Fruit fly (Drosophila melanogaster) whole organism, embryonic: ENCODE results near the gene Scox.

ENCODE experiments used
- Adf1 ChIP-seq: fragments of 200-800 bp; sonication (Bioruptor generic); IDR thresholded peaks from 2 replicates; pipeline ENCODE4 v1.3.6; 2022; ENCODE audit warnings: missing biosample characterization, missing genetic modification characterization
- Asciz ChIP-seq: fragments of 200-800 bp; sonication (Bioruptor generic); optimal IDR thresholded peaks from 2 replicates; lab custom pipeline; 2017; ENCODE audit warnings: missing biosample characterization, mild to moderate bottlenecking, missing genetic modification characterization, missing genetic modification reagents
- Atf-2 ChIP-seq: fragments of 200-800 bp; sonication (Bioruptor generic); optimal IDR thresholded peaks from 2 replicates; lab custom pipeline; 2016; ENCODE audit warnings: missing biosample characterization, missing genetic modification characterization
- CG1024 ChIP-seq: fragments of 200-800 bp; sonication (Bioruptor generic); IDR thresholded peaks from 2 replicates; pipeline ENCODE4 v1.3.6; 2022; ENCODE audit warnings: missing biosample characterization, missing genetic modification characterization
- CG11247 ChIP-seq: fragments of 200-800 bp; sonication (Bioruptor generic); IDR thresholded peaks from 2 replicates; pipeline ENCODE4 v1.3.6; 2022; ENCODE audit warnings: missing biosample characterization, missing genetic modification characterization
- CG11504 ChIP-seq: fragments of 200-800 bp; sonication (Bioruptor generic); optimal IDR thresholded peaks from 3 replicates; lab custom pipeline; 2019; ENCODE audit warnings: missing biosample characterization, mild to moderate bottlenecking, missing genetic modification characterization, moderate library complexity
- CG12155 ChIP-seq: fragments of 200-800 bp; sonication (Bioruptor generic); optimal IDR thresholded peaks from 3 replicates; lab custom pipeline; 2016; ENCODE audit warnings: missing biosample characterization, missing genetic modification characterization
- CG12236 ChIP-seq: fragments of 200-800 bp; sonication (Bioruptor generic); optimal IDR thresholded peaks from 2 replicates; lab custom pipeline; 2016; ENCODE audit warnings: missing biosample characterization, missing genetic modification characterization
- CG12299 ChIP-seq: fragments of 200-800 bp; sonication (Bioruptor generic); optimal IDR thresholded peaks from 2 replicates; lab custom pipeline; 2018; ENCODE audit warnings: missing biosample characterization, mild to moderate bottlenecking, missing genetic modification characterization
- CG12391 ChIP-seq: fragments of 200-800 bp; sonication (Bioruptor generic); optimal IDR thresholded peaks from 3 replicates; lab custom pipeline; 2018; ENCODE audit warnings: missing biosample characterization, mild to moderate bottlenecking, missing genetic modification characterization, moderate library complexity
- CG13624 ChIP-seq: fragments of 200-800 bp; sonication (Bioruptor generic); optimal IDR thresholded peaks from 2 replicates; lab custom pipeline; 2016; ENCODE audit warnings: missing biosample characterization, missing genetic modification characterization
- CG15269 ChIP-seq: fragments of 200-800 bp; sonication (Bioruptor generic); optimal IDR thresholded peaks from 2 replicates; lab custom pipeline; 2018; ENCODE audit warnings: missing biosample characterization, mild to moderate bottlenecking, missing genetic modification characterization, moderate library complexity
- CG16779 ChIP-seq: fragments of 200-800 bp; sonication (Bioruptor generic); IDR thresholded peaks from 2 replicates; pipeline ENCODE4 v1.3.6; 2022; ENCODE audit warnings: missing biosample characterization, missing genetic modification characterization
- CG17385 ChIP-seq: fragments of 200-800 bp; sonication (Bioruptor generic); optimal IDR thresholded peaks from 3 replicates; lab custom pipeline; 2018; ENCODE audit warnings: missing biosample characterization, mild to moderate bottlenecking, missing genetic modification characterization
- CG2129 ChIP-seq: fragments of 200-800 bp; sonication (Bioruptor generic); IDR thresholded peaks from 2 replicates; pipeline ENCODE4 v1.3.6; 2022; ENCODE audit warnings: missing biosample characterization, missing genetic modification characterization; ENCODE audit not compliant: partially characterized antibody
- CG31224 ChIP-seq: fragments of 200-800 bp; sonication (Bioruptor generic); IDR thresholded peaks from 2 replicates; pipeline ENCODE4 v1.3.6; 2022; ENCODE audit warnings: missing biosample characterization, missing genetic modification characterization
- CG32767 ChIP-seq: fragments of 200-800 bp; sonication (Bioruptor generic); IDR thresholded peaks from 2 replicates; pipeline ENCODE4 v1.3.6; 2022; ENCODE audit warnings: missing biosample characterization, missing genetic modification characterization
- CG3407 ChIP-seq: fragments of 200-800 bp; sonication (Bioruptor generic); optimal IDR thresholded peaks from 2 replicates; lab custom pipeline; 2018; ENCODE audit warnings: missing biosample characterization, mild to moderate bottlenecking, missing genetic modification characterization
- CG34422 ChIP-seq: fragments of 200-800 bp; sonication (Bioruptor generic); IDR thresholded peaks from 3 replicates; pipeline ENCODE4 v1.3.6; 2022; ENCODE audit warnings: missing biosample characterization, missing genetic modification characterization
- CG4328 ChIP-seq: fragments of 200-800 bp; sonication (Bioruptor generic); optimal IDR thresholded peaks from 3 replicates; lab custom pipeline; 2017; ENCODE audit warnings: missing biosample characterization, missing genetic modification reagents, missing genetic modification characterization
- CG4404 ChIP-seq: fragments of 200-800 bp; sonication (Bioruptor generic); IDR thresholded peaks from 2 replicates; pipeline ENCODE4 v1.3.6; 2022; ENCODE audit warnings: missing biosample characterization, missing genetic modification characterization
- CG6854 ChIP-seq: fragments of 200-800 bp; sonication (Bioruptor generic); optimal IDR thresholded peaks from 3 replicates; lab custom pipeline; 2017; ENCODE audit warnings: missing biosample characterization, mild to moderate bottlenecking, missing genetic modification characterization
- CG7839 ChIP-seq: fragments of 200-800 bp; sonication (Bioruptor generic); optimal IDR thresholded peaks from 3 replicates; lab custom pipeline; 2018; ENCODE audit warnings: missing biosample characterization, mild to moderate bottlenecking, missing genetic modification characterization, moderate library complexity
- CG7928 ChIP-seq: fragments of 200-800 bp; sonication (Bioruptor generic); optimal IDR thresholded peaks from 2 replicates; lab custom pipeline; 2017; ENCODE audit warnings: missing biosample characterization, mild to moderate bottlenecking, missing genetic modification characterization
- CG7963 ChIP-seq: fragments of 200-800 bp; sonication (Bioruptor generic); IDR thresholded peaks from 3 replicates; pipeline ENCODE4 v1.3.6; 2022; ENCODE audit warnings: missing biosample characterization, missing genetic modification characterization; ENCODE audit not compliant: partially characterized antibody
- CG7987 ChIP-seq: fragments of 200-800 bp; sonication (Bioruptor generic); optimal IDR thresholded peaks from 2 replicates; lab custom pipeline; 2018; ENCODE audit warnings: missing biosample characterization, mild to moderate bottlenecking, missing genetic modification characterization, moderate library complexity
- CG8924 ChIP-seq: fragments of 200-800 bp; optimal IDR thresholded peaks from 3 replicates; lab custom pipeline; 2019; ENCODE audit warnings: missing biosample characterization, mild to moderate bottlenecking, missing genetic modification characterization, moderate library complexity
- CG8944 ChIP-seq: fragments of 200-800 bp; sonication (Bioruptor generic); optimal IDR thresholded peaks from 3 replicates; lab custom pipeline; 2016; ENCODE audit warnings: missing biosample characterization, missing genetic modification characterization
- CG9215 ChIP-seq: fragments of 200-800 bp; sonication (Bioruptor generic); IDR thresholded peaks from 2 replicates; pipeline ENCODE4 v1.3.6; 2022; ENCODE audit warnings: missing biosample characterization, missing genetic modification characterization
- CG9932 ChIP-seq: fragments of 200-800 bp; sonication (Bioruptor generic); IDR thresholded peaks from 2 replicates; pipeline ENCODE4 v1.3.6; 2022; ENCODE audit warnings: missing biosample characterization, missing genetic modification characterization
- CrebB ChIP-seq: fragments of 200-800 bp; sonication (Bioruptor generic); optimal IDR thresholded peaks from 3 replicates; lab custom pipeline; 2018; ENCODE audit warnings: missing biosample characterization, mild to moderate bottlenecking, missing genetic modification characterization
- Dp ChIP-seq: fragments of 200-800 bp; sonication (Bioruptor generic); optimal IDR thresholded peaks from 2 replicates; lab custom pipeline; 2018; ENCODE audit warnings: missing biosample characterization, mild to moderate bottlenecking, missing genetic modification characterization, moderate library complexity
- E2f2 ChIP-seq: fragments of 200-800 bp; sonication (Bioruptor generic); IDR thresholded peaks from 2 replicates; pipeline ENCODE4 v1.3.6; 2022; ENCODE audit warnings: missing biosample characterization, missing genetic modification characterization
- MBD-R2 ChIP-seq: fragments of 200-800 bp; sonication (Bioruptor generic); IDR thresholded peaks from 2 replicates; pipeline ENCODE4 v1.3.6; 2022; ENCODE audit warnings: missing biosample characterization, missing genetic modification characterization
- MESR4 ChIP-seq: fragments of 200-800 bp; sonication (Bioruptor generic); optimal IDR thresholded peaks from 2 replicates; lab custom pipeline; 2018; ENCODE audit warnings: missing biosample characterization, mild to moderate bottlenecking, missing genetic modification characterization, moderate library complexity
- Nf-YA ChIP-seq: fragments of 200-800 bp; sonication (Bioruptor generic); IDR thresholded peaks from 2 replicates; pipeline ENCODE4 v1.3.6; 2022; ENCODE audit warnings: missing biosample characterization, missing genetic modification characterization
- Nf-YB ChIP-seq: fragments of 200-800 bp; sonication (Bioruptor generic); optimal IDR thresholded peaks from 3 replicates; lab custom pipeline; 2019; ENCODE audit warnings: missing biosample characterization, mild to moderate bottlenecking, missing genetic modification characterization, moderate library complexity
- Rx ChIP-seq: fragments of 200-800 bp; sonication (Bioruptor generic); IDR thresholded peaks from 2 replicates; pipeline ENCODE4 v1.3.6; 2022; ENCODE audit warnings: missing biosample characterization, missing genetic modification characterization
- bigmax ChIP-seq: fragments of 200-800 bp; sonication (Bioruptor generic); optimal IDR thresholded peaks from 2 replicates; lab custom pipeline; 2018; ENCODE audit warnings: missing biosample characterization, mild to moderate bottlenecking, missing genetic modification characterization
- cato ChIP-seq: fragments of 200-800 bp; sonication (Bioruptor generic); optimal IDR thresholded peaks from 2 replicates; lab custom pipeline; 2016; ENCODE audit warnings: missing biosample characterization, missing genetic modification characterization, borderline replicate concordance
- crp ChIP-seq, 2 experiments: fragments of 200-800 bp; sonication (Bioruptor generic); optimal IDR thresholded peaks; 2 replicates in 1 of 2; 3 replicates in 1 of 2; lab custom pipeline; 2017; ENCODE audit warnings: missing biosample characterization in 2 of 2, missing genetic modification characterization in 2 of 2, mild to moderate bottlenecking in 1 of 2, moderate library complexity in 1 of 2
- gfzf ChIP-seq: fragments of 200-800 bp; sonication (Bioruptor generic); optimal IDR thresholded peaks from 2 replicates; lab custom pipeline; 2016; ENCODE audit warnings: missing biosample characterization, mild to moderate bottlenecking, missing genetic modification characterization, moderate library complexity
- her ChIP-seq: fragments of 200-800 bp; sonication (Bioruptor generic); optimal IDR thresholded peaks from 2 replicates; lab custom pipeline; 2016; ENCODE audit warnings: missing biosample characterization, missing genetic modification characterization
- ken ChIP-seq: fragments of 200-800 bp; sonication (Bioruptor generic); IDR thresholded peaks from 3 replicates; pipeline ENCODE4 v1.3.6; 2022; ENCODE audit warnings: missing biosample characterization, missing genetic modification characterization
- mirr ChIP-seq: fragments of 200-800 bp; sonication (Bioruptor generic); optimal IDR thresholded peaks from 3 replicates; lab custom pipeline; 2018; ENCODE audit warnings: missing biosample characterization, mild to moderate bottlenecking, missing genetic modification characterization
- nerfin-2 ChIP-seq: fragments of 200-800 bp; sonication (Bioruptor generic); IDR thresholded peaks from 2 replicates; pipeline ENCODE4 v1.3.6; 2022; ENCODE audit warnings: missing biosample characterization, missing genetic modification characterization; ENCODE audit not compliant: partially characterized antibody
- oc ChIP-seq: fragments of 200-800 bp; sonication (Bioruptor generic); optimal IDR thresholded peaks from 2 replicates; lab custom pipeline; 2018; ENCODE audit warnings: missing biosample characterization, mild to moderate bottlenecking, missing genetic modification characterization, moderate library complexity
- shn ChIP-seq: fragments of 200-800 bp; sonication (Bioruptor generic); optimal IDR thresholded peaks from 3 replicates; lab custom pipeline; 2016; ENCODE audit warnings: missing biosample characterization, missing genetic modification characterization
- sisA ChIP-seq: fragments of 200-800 bp; sonication (Bioruptor generic); IDR thresholded peaks from 2 replicates; pipeline ENCODE4 v1.3.6; 2022; ENCODE audit warnings: missing biosample characterization, missing genetic modification characterization
- stc ChIP-seq: fragments of 200-800 bp; sonication (Bioruptor generic); IDR thresholded peaks from 2 replicates; pipeline ENCODE4 v1.3.6; 2022; ENCODE audit warnings: missing biosample characterization, missing genetic modification characterization
- stwl ChIP-seq: fragments of 200-800 bp; sonication (Bioruptor generic); optimal IDR thresholded peaks from 3 replicates; lab custom pipeline; 2018; ENCODE audit warnings: missing biosample characterization, mild to moderate bottlenecking, missing genetic modification characterization, moderate library complexity
- usp ChIP-seq: fragments of >200 bp; optimal IDR thresholded peaks from 2 replicates; lab custom pipeline; 2017; ENCODE audit warnings: missing biosample characterization, missing genetic modification characterization

Scox gene

dm6 chr2L:4968767-4969166, at the start of gene Scox, which contains the start of gene Polr1C:
Gene Scox, minus strand, starts transcription at chr2L:4968935.
Gene Polr1C, plus strand, starts transcription at chr2L:4969004.
- no peak for TF ChIP-seq Atf-2 (GFP tag; lab: Kevin White, UChicago)
- TF ChIP-seq CG7963, result no peak
- TF ChIP-seq CG16779 (GFP tag; lab: Robert Waterston, UW), result no peak
- no peak for TF ChIP-seq mirr (GFP tag; lab: Kevin White, UChicago)
- peak; percentile 19 for TF ChIP-seq stwl (tag; lab: Kevin White, UChicago)
- no peak for TF ChIP-seq cato (GFP tag; lab: Kevin White, UChicago)
- no peak for TF ChIP-seq CG12299 (tag; lab: Kevin White, UChicago)
- TF ChIP-seq CG11247, result no peak
- no peak for TF ChIP-seq CG7839 (tag; lab: Kevin White, UChicago)
- no peak for TF ChIP-seq her
- no peak for TF ChIP-seq CG15269 (tag; lab: Kevin White, UChicago)
- peak; percentile 19 for TF ChIP-seq Dp (GFP tag; lab: Kevin White, UChicago)
- TF ChIP-seq CG4404 (GFP tag; lab: Robert Waterston, UW), result no peak
- no peak for TF ChIP-seq CG12236 (GFP tag; lab: Kevin White, UChicago)
- no peak for TF ChIP-seq Rx (GFP tag; lab: Robert Waterston, UW)
- TF ChIP-seq bigmax, result peak; percentile 68
- no peak for TF ChIP-seq Asciz (GFP tag; lab: Kevin White, UChicago)
- TF ChIP-seq usp (GFP tag; lab: Kevin White, UChicago), result no peak
- TF ChIP-seq gfzf (GFP tag; lab: Kevin White, UChicago), result peak; percentile 49
- no peak for TF ChIP-seq Nf-YB
- TF ChIP-seq CG9932, result no peak
- no peak for TF ChIP-seq CG6854 (GFP tag; lab: Kevin White, UChicago)
- peak; percentile 44 for TF ChIP-seq MESR4
- no peak for TF ChIP-seq CG8944 (GFP tag; lab: Kevin White, UChicago)
- TF ChIP-seq CG1024 (GFP tag; lab: Robert Waterston, UW), result no peak
- TF ChIP-seq MBD-R2 (GFP tag; lab: Robert Waterston, UW), result 0 out of 2 replicates have a peak, but pooled peaks have one; percentile 33
- TF ChIP-seq CG31224 (GFP tag; lab: Robert Waterston, UW), result no peak
- no peak for TF ChIP-seq stc (GFP tag; lab: Robert Waterston, UW)
- no peak for TF ChIP-seq CG12155 (GFP tag; lab: Kevin White, UChicago)
- TF ChIP-seq CG7928 (GFP tag; lab: Kevin White, UChicago), result no peak
- no peak for TF ChIP-seq CG9215 (GFP tag; lab: Robert Waterston, UW)
- no peak for TF ChIP-seq ken (GFP tag; lab: Robert Waterston, UW)
- peak; percentile 89 for TF ChIP-seq CG17385 (GFP tag; lab: Kevin White, UChicago)
- TF ChIP-seq CrebB (tag; lab: Kevin White, UChicago), result no peak
- TF ChIP-seq CG13624 (GFP tag; lab: Kevin White, UChicago), result no peak
- no peak for TF ChIP-seq CG2129 (GFP tag; lab: Robert Waterston, UW)
- peak; percentile 18; the same call in 1 of the 3 replicates for TF ChIP-seq CG34422 (GFP tag; lab: Robert Waterston, UW)
- TF ChIP-seq oc (tag; lab: Kevin White, UChicago), result no peak
- TF ChIP-seq crp (GFP tag; optimal IDR thresholded peaks at IDR 0.05; lab: Kevin White, UChicago), result no peak
- TF ChIP-seq CG11504 (tag; lab: Kevin White, UChicago), result no peak
- TF ChIP-seq nerfin-2 (GFP tag; lab: Robert Waterston, UW), result no peak
- TF ChIP-seq Nf-YA (GFP tag; lab: Robert Waterston, UW), result no peak
- no peak for TF ChIP-seq Adf1 (GFP tag; lab: Robert Waterston, UW)
- TF ChIP-seq CG7987 (GFP tag; lab: Kevin White, UChicago), result no peak
- TF ChIP-seq CG8924 (tag; lab: Kevin White, UChicago), result no peak
- TF ChIP-seq CG4328, result no peak
- TF ChIP-seq CG12391 (tag; lab: Kevin White, UChicago), result no peak
- no peak for TF ChIP-seq shn
- peak; percentile 34; the same call in 1 of the 2 replicates for TF ChIP-seq E2f2
- TF ChIP-seq sisA, result no peak
- no peak for TF ChIP-seq CG3407
- TF ChIP-seq CG32767 (GFP tag; lab: Robert Waterston, UW), result no peak
